Fruit fly (Drosophila melanogaster) whole organism, embryonic: Measurements from ENCODE around the gene CG11892.

Experiments
- CG10654 ChIP-seq: fragments of 200-800 bp; sonication (Bioruptor generic); optimal IDR thresholded peaks from 2 replicates; lab custom pipeline; 2016; ENCODE audit warnings: missing biosample characterization, missing genetic modification characterization
- CG10959 ChIP-seq: fragments of 200-800 bp; sonication (Bioruptor generic); IDR thresholded peaks from 2 replicates; pipeline ENCODE4 v1.3.6; 2022; ENCODE audit warnings: missing biosample characterization, missing genetic modification characterization
- CG11398 ChIP-seq: fragments of 200-800 bp; sonication (Bioruptor generic); optimal IDR thresholded peaks from 2 replicates; lab custom pipeline; 2016; ENCODE audit warnings: missing biosample characterization, missing genetic modification characterization
- CG11504 ChIP-seq: fragments of 200-800 bp; sonication (Bioruptor generic); optimal IDR thresholded peaks from 3 replicates; lab custom pipeline; 2019; ENCODE audit warnings: missing biosample characterization, mild to moderate bottlenecking, missing genetic modification characterization, moderate library complexity
- CG12219 ChIP-seq: fragments of 200-800 bp; sonication (Bioruptor generic); optimal IDR thresholded peaks from 3 replicates; lab custom pipeline; 2018; ENCODE audit warnings: missing biosample characterization, mild to moderate bottlenecking, missing genetic modification characterization
- CG12769 ChIP-seq: fragments of 200-800 bp; sonication (Bioruptor generic); optimal IDR thresholded peaks from 2 replicates; lab custom pipeline; 2019; ENCODE audit warnings: missing biosample characterization, mild to moderate bottlenecking, missing genetic modification characterization, moderate library complexity
- CG14050 ChIP-seq: fragments of 200-800 bp; sonication (Bioruptor generic); IDR thresholded peaks from 3 replicates; pipeline ENCODE4 v1.3.6; 2022; ENCODE audit warnings: missing biosample characterization, missing genetic modification characterization
- CG14965 ChIP-seq: fragments of 200-800 bp; sonication (Bioruptor generic); optimal IDR thresholded peaks from 2 replicates; lab custom pipeline; 2016; ENCODE audit warnings: missing biosample characterization, missing genetic modification characterization, borderline replicate concordance
- CG32772 ChIP-seq: fragments of 200-800 bp; sonication (Bioruptor generic); IDR thresholded peaks from 2 replicates; pipeline ENCODE4 v1.3.6; 2022; ENCODE audit warnings: missing biosample characterization, missing genetic modification characterization
- CG34376 ChIP-seq: fragments of 200-800 bp; sonication (Bioruptor generic); optimal IDR thresholded peaks from 2 replicates; lab custom pipeline; 2018; ENCODE audit warnings: missing biosample characterization, mild to moderate bottlenecking, missing genetic modification characterization
- CG4730 ChIP-seq: fragments of 200-800 bp; sonication (Bioruptor generic); IDR thresholded peaks from 2 replicates; pipeline ENCODE4 v1.3.6; 2022; ENCODE audit warnings: missing biosample characterization, missing genetic modification characterization
- CG6272 ChIP-seq: fragments of 200-800 bp; sonication (Bioruptor generic); IDR thresholded peaks from 2 replicates; pipeline ENCODE4 v1.3.6; 2022; ENCODE audit warnings: missing biosample characterization, missing genetic modification characterization
- CG6689 ChIP-seq: fragments of 200-800 bp; sonication (Bioruptor generic); IDR thresholded peaks from 2 replicates; pipeline ENCODE4 v1.3.6; 2022; ENCODE audit warnings: missing biosample characterization, missing genetic modification characterization
- CG6791 ChIP-seq: fragments of 200-800 bp; sonication (Bioruptor generic); IDR thresholded peaks from 3 replicates; pipeline ENCODE4 v1.3.6; 2022; ENCODE audit warnings: missing biosample characterization, missing genetic modification characterization; ENCODE audit not compliant: partially characterized antibody
- CG7987 ChIP-seq: fragments of 200-800 bp; sonication (Bioruptor generic); optimal IDR thresholded peaks from 2 replicates; lab custom pipeline; 2018; ENCODE audit warnings: missing biosample characterization, mild to moderate bottlenecking, missing genetic modification characterization, moderate library complexity
- CG8089 ChIP-seq: fragments of 200-800 bp; sonication (Bioruptor generic); optimal IDR thresholded peaks from 3 replicates; lab custom pipeline; 2016; ENCODE audit warnings: missing biosample characterization, missing genetic modification characterization
- CG8765 ChIP-seq: fragments of 200-800 bp; sonication (Bioruptor generic); IDR thresholded peaks from 2 replicates; pipeline ENCODE4 v1.3.6; 2022; ENCODE audit warnings: missing biosample characterization, missing genetic modification characterization
- CG9437 ChIP-seq: fragments of 200-800 bp; sonication (Bioruptor generic); optimal IDR thresholded peaks from 2 replicates; lab custom pipeline; 2018; ENCODE audit warnings: missing biosample characterization, mild to moderate bottlenecking, missing genetic modification characterization
- CrebB ChIP-seq: fragments of 200-800 bp; sonication (Bioruptor generic); optimal IDR thresholded peaks from 3 replicates; lab custom pipeline; 2018; ENCODE audit warnings: missing biosample characterization, mild to moderate bottlenecking, missing genetic modification characterization
- Deaf1 ChIP-seq: fragments of 200-800 bp; optimal IDR thresholded peaks from 3 replicates; lab custom pipeline; 2019; ENCODE audit warnings: missing biosample characterization, mild to moderate bottlenecking, missing genetic modification characterization, moderate library complexity
- Dek ChIP-seq: fragments of 200-800 bp; sonication (Bioruptor generic); optimal IDR thresholded peaks from 3 replicates; lab custom pipeline; 2019; ENCODE audit warnings: missing biosample characterization, mild to moderate bottlenecking, missing genetic modification characterization, moderate library complexity
- H15 ChIP-seq: fragments of 200-800 bp; sonication (Bioruptor generic); IDR thresholded peaks from 3 replicates; pipeline ENCODE4 v1.3.6; 2022; ENCODE audit warnings: missing biosample characterization, missing genetic modification characterization
- Hr3 ChIP-seq: fragments of 200-800 bp; sonication (Bioruptor generic); optimal IDR thresholded peaks from 3 replicates; lab custom pipeline; 2016; ENCODE audit warnings: missing biosample characterization, missing genetic modification characterization
- Hr39 ChIP-seq: fragments of >200 bp; optimal IDR thresholded peaks from 2 replicates; lab custom pipeline; 2017
- Lhr ChIP-seq: fragments of 200-800 bp; sonication (Bioruptor generic); optimal IDR thresholded peaks from 3 replicates; lab custom pipeline; 2017; ENCODE audit warnings: mild to moderate bottlenecking, missing biosample characterization, missing genetic modification reagents, missing genetic modification characterization
- Mrtf ChIP-seq: fragments of 200-800 bp; sonication (Bioruptor generic); IDR thresholded peaks from 3 replicates; pipeline ENCODE4 v1.3.6; 2022; ENCODE audit warnings: missing biosample characterization, missing genetic modification characterization
- Rx ChIP-seq: fragments of 200-800 bp; sonication (Bioruptor generic); IDR thresholded peaks from 2 replicates; pipeline ENCODE4 v1.3.6; 2022; ENCODE audit warnings: missing biosample characterization, missing genetic modification characterization
- Usf ChIP-seq: fragments of 200-800 bp; sonication (Bioruptor generic); optimal IDR thresholded peaks from 2 replicates; lab custom pipeline; 2017; ENCODE audit warnings: missing genotype, missing biosample characterization, missing genetic modification characterization
- ab ChIP-seq: fragments of 200-800 bp; sonication (Bioruptor generic); optimal IDR thresholded peaks from 2 replicates; lab custom pipeline; 2016; ENCODE audit warnings: missing biosample characterization, missing genetic modification characterization
- aop ChIP-seq: fragments of 200-800 bp; sonication (Bioruptor generic); IDR thresholded peaks from 2 replicates; pipeline ENCODE4 v1.3.6; 2022; ENCODE audit warnings: missing biosample characterization, missing genetic modification characterization
- ase ChIP-seq: fragments of 200-800 bp; sonication (Bioruptor generic); IDR thresholded peaks from 3 replicates; pipeline ENCODE4 v1.3.6; 2022; ENCODE audit warnings: missing biosample characterization, missing genetic modification characterization
- ash1 ChIP-seq: fragments of 200-800 bp; sonication (Bioruptor generic); optimal IDR thresholded peaks from 2 replicates; lab custom pipeline; 2018; ENCODE audit warnings: missing biosample characterization, mild to moderate bottlenecking, missing genetic modification characterization
- az2 ChIP-seq: fragments of 200-800 bp; sonication (Bioruptor generic); optimal IDR thresholded peaks from 3 replicates; lab custom pipeline; 2016; ENCODE audit warnings: missing biosample characterization, missing genetic modification characterization
- br ChIP-seq: fragments of >200 bp; optimal IDR thresholded peaks from 2 replicates; lab custom pipeline; 2017
- cas ChIP-seq: fragments of 200-800 bp; sonication (Bioruptor generic); IDR thresholded peaks from 2 replicates; pipeline ENCODE4 v1.3.6; 2022; ENCODE audit warnings: missing biosample characterization, missing genetic modification characterization
- cato ChIP-seq: fragments of 200-800 bp; sonication (Bioruptor generic); optimal IDR thresholded peaks from 2 replicates; lab custom pipeline; 2016; ENCODE audit warnings: missing biosample characterization, missing genetic modification characterization, borderline replicate concordance
- chm ChIP-seq: fragments of 200-800 bp; sonication (Bioruptor generic); IDR thresholded peaks from 2 replicates; pipeline ENCODE4 v1.3.6; 2022; ENCODE audit warnings: missing biosample characterization, missing genetic modification characterization
- crc ChIP-seq: fragments of 200-800 bp; sonication (Bioruptor generic); optimal IDR thresholded peaks from 2 replicates; lab custom pipeline; 2016; ENCODE audit warnings: missing biosample characterization, missing genetic modification characterization
- fd96Cb ChIP-seq: fragments of 200-800 bp; sonication (Bioruptor generic); optimal IDR thresholded peaks from 2 replicates; lab custom pipeline; 2018; ENCODE audit warnings: missing biosample characterization, mild to moderate bottlenecking, missing genetic modification characterization, moderate library complexity
- grn ChIP-seq: fragments of 200-800 bp; sonication (Bioruptor generic); optimal IDR thresholded peaks from 3 replicates; lab custom pipeline; 2017; ENCODE audit warnings: missing biosample characterization, missing genetic modification characterization
- gro ChIP-seq: fragments of 200-800 bp; sonication (Bioruptor generic); optimal IDR thresholded peaks from 2 replicates; lab custom pipeline; 2016; ENCODE audit warnings: missing biosample characterization, missing genetic modification characterization
- h ChIP-seq: fragments of >200 bp; optimal IDR thresholded peaks from 2 replicates; lab custom pipeline; 2017
- her ChIP-seq: fragments of 200-800 bp; sonication (Bioruptor generic); optimal IDR thresholded peaks from 2 replicates; lab custom pipeline; 2016; ENCODE audit warnings: missing biosample characterization, missing genetic modification characterization
- hkb ChIP-seq, 2 experiments: fragments of 200-800 bp in 1 of 2; fragments of >200 bp in 1 of 2; sonication (Bioruptor generic) in 1 of 2; IDR thresholded peaks in 1 of 2; optimal IDR thresholded peaks in 1 of 2; 2 replicates each; pipeline versions ENCODE4 v1.3.6 to Lab custom; 2017 to 2022; ENCODE audit warnings: missing biosample characterization in 1 of 2, missing genetic modification characterization in 1 of 2
- lbe ChIP-seq: fragments of 200-800 bp; sonication (Bioruptor generic); optimal IDR thresholded peaks from 2 replicates; lab custom pipeline; 2016; ENCODE audit warnings: missing biosample characterization, mild to moderate bottlenecking, missing genetic modification characterization
- nau ChIP-seq: fragments of 200-800 bp; sonication (Bioruptor generic); optimal IDR thresholded peaks from 3 replicates; lab custom pipeline; 2017; ENCODE audit warnings: missing biosample characterization, mild to moderate bottlenecking, missing genetic modification characterization, missing genetic modification reagents
- odd ChIP-seq: fragments of 200-800 bp; sonication (Bioruptor generic); optimal IDR thresholded peaks from 2 replicates; lab custom pipeline; 2017; ENCODE audit warnings: missing biosample characterization, mild to moderate bottlenecking, missing genetic modification characterization
- pfk ChIP-seq: fragments of 200-800 bp; sonication (Bioruptor generic); optimal IDR thresholded peaks from 2 replicates; lab custom pipeline; 2018; ENCODE audit warnings: missing biosample characterization, mild to moderate bottlenecking, missing genetic modification characterization, moderate library complexity
- sens-2 ChIP-seq: fragments of 200-800 bp; sonication (Bioruptor generic); IDR thresholded peaks from 2 replicates; pipeline ENCODE4 v1.3.6; 2022; ENCODE audit warnings: missing biosample characterization, missing genetic modification characterization
- sima ChIP-seq: fragments of 200-800 bp; sonication (Bioruptor generic); optimal IDR thresholded peaks from 2 replicates; lab custom pipeline; 2016; ENCODE audit warnings: missing biosample characterization, missing genetic modification characterization
- zen ChIP-seq: fragments of 200-800 bp; sonication (Bioruptor generic); optimal IDR thresholded peaks from 3 replicates; lab custom pipeline; 2018; ENCODE audit warnings: missing biosample characterization, mild to moderate bottlenecking, missing genetic modification characterization, moderate library complexity
- zfh1 ChIP-seq: fragments of 200-800 bp; sonication (Bioruptor generic); IDR thresholded peaks from 3 replicates; pipeline ENCODE4 v1.3.6; 2022; ENCODE audit warnings: missing biosample characterization, missing genetic modification characterization

Gene CG11892

DNA sequence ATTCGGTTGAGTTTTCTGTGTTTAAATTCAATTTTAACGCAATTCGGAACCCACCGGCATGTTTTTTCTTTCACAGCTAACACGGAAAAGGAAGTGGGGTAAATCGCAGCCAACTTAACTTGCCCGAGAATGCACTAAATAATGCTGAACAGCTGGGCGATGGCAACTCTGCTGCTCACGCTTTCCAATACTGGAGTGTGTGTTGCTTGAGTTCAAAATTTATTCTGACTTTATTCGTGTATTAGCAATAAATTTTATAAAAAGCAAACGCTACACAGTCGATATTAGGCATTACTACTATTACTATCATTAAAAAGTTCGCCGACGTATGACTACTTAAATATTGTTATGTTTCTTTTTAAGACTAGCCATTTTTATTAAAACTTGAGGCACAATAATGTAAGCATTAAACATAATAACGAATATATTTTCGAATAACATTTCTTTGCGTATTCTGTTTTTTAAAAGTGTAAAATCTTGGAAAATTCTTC lies 33.9 kb upstream of the CG11892 start, which contains the start of the genes RpS27 and Nup37 (continued):
- TF ChIP-seq cato, result peak; percentile 96
- peak; percentile 97 for TF ChIP-seq H15 (GFP tag; lab: Robert Waterston, UW)
- TF ChIP-seq Hr3, result peak; percentile 96
- peak; percentile 93 for TF ChIP-seq CG11504 (tag; lab: Kevin White, UChicago)
- no peak for TF ChIP-seq Hr39 (lab: Kevin White, UChicago)
- TF ChIP-seq CG9437 (GFP tag; lab: Kevin White, UChicago), result peak; percentile 94
- TF ChIP-seq CG12769, result peak; percentile 98
- TF ChIP-seq CG14965 (GFP tag; lab: Kevin White, UChicago), result peak; percentile 91
- no peak for TF ChIP-seq br
- TF ChIP-seq CG7987 (GFP tag; lab: Kevin White, UChicago), result peak; percentile 100
- TF ChIP-seq sens-2 (GFP tag; lab: Robert Waterston, UW), result peak; percentile 97
- peak; percentile 99 for TF ChIP-seq CG11398 (GFP tag; lab: Kevin White, UChicago)
- peak; percentile 98 for TF ChIP-seq nau (GFP tag; lab: Kevin White, UChicago)
- TF ChIP-seq aop (GFP tag; lab: Robert Waterston, UW), result peak; percentile 80; the same call in 1 of the 2 replicates
- TF ChIP-seq CG10959 (GFP tag; lab: Robert Waterston, UW), result peak; percentile 95
- TF ChIP-seq lbe, result peak; percentile 91
- TF ChIP-seq ase (GFP tag; lab: Robert Waterston, UW), result peak; percentile 98
- TF ChIP-seq Mrtf (GFP tag; lab: Robert Waterston, UW), result peak; percentile 96
- TF ChIP-seq ash1 (GFP tag; lab: Kevin White, UChicago), result peak; percentile 99
- TF ChIP-seq CG8089, result peak; percentile 99
- TF ChIP-seq h (lab: Kevin White, UChicago), result no peak
- TF ChIP-seq Lhr (GFP tag; lab: Kevin White, UChicago), result peak; percentile 97
- peak; percentile 91 for TF ChIP-seq fd96Cb (tag; lab: Kevin White, UChicago)
- TF ChIP-seq hkb (optimal IDR thresholded peaks at IDR 0.05; lab: Kevin White, UChicago), result no peak
- TF ChIP-seq hkb (GFP tag; IDR thresholded peaks at IDR 0.05; lab: Robert Waterston, UW), result peak; percentile 94
- peak; percentile 96 for TF ChIP-seq CG32772 (GFP tag; lab: Robert Waterston, UW)
- peak; percentile 91 for TF ChIP-seq zen (tag; lab: Kevin White, UChicago)
- TF ChIP-seq ab (GFP tag; lab: Kevin White, UChicago), result peak; percentile 94
- TF ChIP-seq Rx, result peak; percentile 98
- TF ChIP-seq CG6689 (GFP tag; lab: Robert Waterston, UW), result peak; percentile 91
- peak; percentile 99 for TF ChIP-seq odd
- peak; percentile 90 for TF ChIP-seq pfk (GFP tag; lab: Kevin White, UChicago)
- TF ChIP-seq CG12219 (GFP tag; lab: Kevin White, UChicago), result peak; percentile 95
- TF ChIP-seq cas (GFP tag; lab: Robert Waterston, UW), result peak; percentile 91
- TF ChIP-seq az2 (GFP tag; lab: Kevin White, UChicago), result peak; percentile 95
- TF ChIP-seq chm (GFP tag; lab: Robert Waterston, UW), result peak; percentile 99
- TF ChIP-seq CG6272 (GFP tag; lab: Robert Waterston, UW), result peak; percentile 91
- TF ChIP-seq her, result peak; percentile 97
- peak; percentile 99 for TF ChIP-seq CrebB (tag; lab: Kevin White, UChicago)
- TF ChIP-seq CG8765 (GFP tag; lab: Robert Waterston, UW), result peak; percentile 89
- TF ChIP-seq CG14050 (GFP tag; lab: Robert Waterston, UW), result peak; percentile 93
- peak; percentile 95 for TF ChIP-seq Dek
- TF ChIP-seq CG10654 (GFP tag; lab: Kevin White, UChicago), result peak; percentile 99
- peak; percentile 94 for TF ChIP-seq CG4730 (GFP tag; lab: Robert Waterston, UW)
- TF ChIP-seq CG34376 (GFP tag; lab: Kevin White, UChicago), result peak; percentile 100
- TF ChIP-seq crc, result peak; percentile 97
- peak; percentile 97 for TF ChIP-seq gro (GFP tag; lab: Kevin White, UChicago)
- peak; percentile 69 for TF ChIP-seq Deaf1 (tag; lab: Kevin White, UChicago)
- peak; percentile 32; the same call in 1 of the 3 replicates for TF ChIP-seq CG6791 (GFP tag; lab: Robert Waterston, UW)
- TF ChIP-seq Usf (GFP tag; lab: Kevin White, UChicago), result peak; percentile 97
- TF ChIP-seq sima, result peak; percentile 97
- peak; percentile 96 for TF ChIP-seq grn (GFP tag; lab: Kevin White, UChicago)
- TF ChIP-seq zfh1, result peak; percentile 98
